Worm (Caenorhabditis elegans) whole organism, L2 larva: ENCODE measurements around the gene mam-5.

Experiments used
- C34F6.9 ChIP-seq: fragments of 150-350 bp; optimal IDR thresholded peaks from 2 replicates; lab custom pipeline; 2014; ENCODE audit warnings: missing biosample characterization, missing genetic modification characterization
- ama-1 ChIP-seq: fragments of 150-350 bp; optimal IDR thresholded peaks from 2 replicates; lab custom pipeline; 2018; ENCODE audit warnings: inconsistent platforms
- elt-1 ChIP-seq: fragments of 150-350 bp; optimal IDR thresholded peaks from 2 replicates; lab custom pipeline; 2014; ENCODE audit warnings: missing biosample characterization, missing genetic modification characterization
- lsy-2 ChIP-seq, 2 experiments: fragments of 150-350 bp in 1 of 2; sonication (generic microtip) in 1 of 2; optimal IDR thresholded peaks; 2 replicates each; lab custom pipeline; 2014 to 2017; ENCODE audit warnings: missing biosample characterization in 2 of 2, missing genetic modification characterization in 2 of 2
- nhr-12 ChIP-seq: fragments of 150-350 bp; optimal IDR thresholded peaks from 2 replicates; lab custom pipeline; 2014; ENCODE audit warnings: missing biosample characterization, missing genetic modification characterization
- skn-1 ChIP-seq: sonication (generic microtip); optimal IDR thresholded peaks from 2 replicates; lab custom pipeline; 2017; ENCODE audit warnings: missing biosample characterization, missing genetic modification characterization
- snpc-4 ChIP-seq: fragments of 150-350 bp; optimal IDR thresholded peaks from 2 replicates; lab custom pipeline; 2014; ENCODE audit warnings: missing biosample characterization, missing genetic modification characterization

ce11 chrV:9962916-9963315 lies 10.4 kb downstream of the mam-5 start:
- TF ChIP-seq snpc-4 (no peak), skn-1 (tag; lab: Kevin White, UChicago) (no peak), ama-1 (lab: Kevin White, UChicago) (no peak), elt-1 (no peak), nhr-12 (tag; lab: Kevin White, UChicago) (no peak), C34F6.9 (tag; lab: Kevin White, UChicago) (no peak), lsy-2 (tag; optimal IDR thresholded peaks at IDR 0.05; lab: Kevin White, UChicago) (no peak)
